Fruit fly (Drosophila melanogaster) whole organism, embryonic: ENCODE measurements around the gene CycA.

ENCODE experiments used
- BEAF-32 ChIP-seq: fragments of 200-800 bp; sonication (Bioruptor generic); optimal IDR thresholded peaks from 3 replicates; lab custom pipeline; 2017; ENCODE audit warnings: missing biosample characterization, missing genetic modification characterization, mild to moderate bottlenecking, moderate library complexity, missing genetic modification reagents
- Bgb ChIP-seq: fragments of 200-800 bp; sonication (Bioruptor generic); IDR thresholded peaks from 2 replicates; pipeline ENCODE4 v1.3.6; 2022; ENCODE audit warnings: missing biosample characterization, missing genetic modification characterization; ENCODE audit not compliant: partially characterized antibody
- Bteb2 ChIP-seq: fragments of 200-800 bp; sonication (Bioruptor generic); optimal IDR thresholded peaks from 2 replicates; lab custom pipeline; 2016; ENCODE audit warnings: missing biosample characterization, missing genetic modification characterization
- CG10321 ChIP-seq: fragments of 200-800 bp; sonication (Bioruptor generic); IDR thresholded peaks from 2 replicates; pipeline ENCODE4 v1.3.6; 2022; ENCODE audit warnings: missing biosample characterization, missing genetic modification characterization
- CG11723 ChIP-seq: fragments of 200-800 bp; sonication (Bioruptor generic); optimal IDR thresholded peaks from 2 replicates; lab custom pipeline; 2017; ENCODE audit warnings: missing biosample characterization, mild to moderate bottlenecking, missing genetic modification characterization
- CG12071 ChIP-seq: fragments of 200-800 bp; sonication (Bioruptor generic); optimal IDR thresholded peaks from 3 replicates; lab custom pipeline; 2018; ENCODE audit warnings: missing biosample characterization, mild to moderate bottlenecking, missing genetic modification characterization
- CG12769 ChIP-seq: fragments of 200-800 bp; sonication (Bioruptor generic); optimal IDR thresholded peaks from 2 replicates; lab custom pipeline; 2019; ENCODE audit warnings: missing biosample characterization, mild to moderate bottlenecking, missing genetic modification characterization, moderate library complexity
- CG14050 ChIP-seq: fragments of 200-800 bp; sonication (Bioruptor generic); IDR thresholded peaks from 3 replicates; pipeline ENCODE4 v1.3.6; 2022; ENCODE audit warnings: missing biosample characterization, missing genetic modification characterization
- CG1647 ChIP-seq: fragments of 200-800 bp; sonication (Bioruptor generic); optimal IDR thresholded peaks from 3 replicates; lab custom pipeline; 2016; ENCODE audit warnings: missing biosample characterization, missing genetic modification characterization
- CG16779 ChIP-seq: fragments of 200-800 bp; sonication (Bioruptor generic); IDR thresholded peaks from 2 replicates; pipeline ENCODE4 v1.3.6; 2022; ENCODE audit warnings: missing biosample characterization, missing genetic modification characterization
- CG16813 ChIP-seq: fragments of 200-800 bp; sonication (Bioruptor generic); IDR thresholded peaks from 3 replicates; pipeline ENCODE4 v1.3.6; 2022; ENCODE audit warnings: missing biosample characterization, missing genetic modification characterization; ENCODE audit not compliant: partially characterized antibody
- CG17612 ChIP-seq: fragments of 200-800 bp; sonication (Bioruptor generic); IDR thresholded peaks from 2 replicates; pipeline ENCODE4 v1.3.6; 2022; ENCODE audit warnings: missing biosample characterization, missing genetic modification characterization
- CG3281 ChIP-seq: fragments of 200-800 bp; sonication (Bioruptor generic); optimal IDR thresholded peaks from 3 replicates; lab custom pipeline; 2017; ENCODE audit warnings: missing biosample characterization, mild to moderate bottlenecking, missing genetic modification characterization
- CG3407 ChIP-seq: fragments of 200-800 bp; sonication (Bioruptor generic); optimal IDR thresholded peaks from 2 replicates; lab custom pipeline; 2018; ENCODE audit warnings: missing biosample characterization, mild to moderate bottlenecking, missing genetic modification characterization
- CG3995 ChIP-seq: fragments of 200-800 bp; sonication (Bioruptor generic); optimal IDR thresholded peaks from 3 replicates; lab custom pipeline; 2016; ENCODE audit warnings: missing biosample characterization, missing genetic modification characterization
- CG6272 ChIP-seq: fragments of 200-800 bp; sonication (Bioruptor generic); IDR thresholded peaks from 2 replicates; pipeline ENCODE4 v1.3.6; 2022; ENCODE audit warnings: missing biosample characterization, missing genetic modification characterization
- CG7987 ChIP-seq: fragments of 200-800 bp; sonication (Bioruptor generic); optimal IDR thresholded peaks from 2 replicates; lab custom pipeline; 2018; ENCODE audit warnings: missing biosample characterization, mild to moderate bottlenecking, missing genetic modification characterization, moderate library complexity
- CG8290 ChIP-seq, 3 experiments: fragments of 200-800 bp; sonication (Bioruptor generic); optimal IDR thresholded peaks; 2 replicates each; lab custom pipeline; 2016 to 2019; ENCODE audit warnings: missing biosample characterization in 3 of 3, missing genetic modification characterization in 3 of 3, mild to moderate bottlenecking in 2 of 3, moderate library complexity in 1 of 3
- Dfd ChIP-seq, 2 experiments: fragments of >200 bp; optimal IDR thresholded peaks; 2 replicates each; lab custom pipeline; 2017; ENCODE audit warnings: missing biosample characterization in 2 of 2, missing genetic modification characterization in 2 of 2
- Doc2 ChIP-seq: fragments of 200-800 bp; sonication (Bioruptor generic); IDR thresholded peaks from 2 replicates; pipeline ENCODE4 v1.3.6; 2022; ENCODE audit warnings: missing biosample characterization, missing genetic modification characterization
- Eip74EF ChIP-seq, 2 experiments: fragments of 200-800 bp in 1 of 2; fragments of >200 bp in 1 of 2; sonication (Bioruptor generic) in 1 of 2; optimal IDR thresholded peaks; 2 replicates each; lab custom pipeline; 2017 to 2019; ENCODE audit warnings: missing biosample characterization in 2 of 2, missing genetic modification characterization in 2 of 2, mild to moderate bottlenecking in 1 of 2, moderate library complexity in 1 of 2
- Fer1 ChIP-seq: fragments of 200-800 bp; sonication (Bioruptor generic); optimal IDR thresholded peaks from 2 replicates; lab custom pipeline; 2017; ENCODE audit warnings: missing biosample characterization, mild to moderate bottlenecking, missing genetic modification characterization
- HLHmδ ChIP-seq: fragments of 200-800 bp; sonication (Bioruptor generic); optimal IDR thresholded peaks from 2 replicates; lab custom pipeline; 2018; ENCODE audit warnings: missing biosample characterization, mild to moderate bottlenecking, missing genetic modification characterization, moderate library complexity
- Hmx ChIP-seq: fragments of 200-800 bp; sonication (Bioruptor generic); optimal IDR thresholded peaks from 2 replicates; lab custom pipeline; 2016; ENCODE audit warnings: missing biosample characterization, missing genetic modification characterization
- NC2α ChIP-seq: fragments of 200-800 bp; sonication (Bioruptor generic); optimal IDR thresholded peaks from 2 replicates; lab custom pipeline; 2016; ENCODE audit warnings: missing biosample characterization, missing genetic modification characterization
- Rx ChIP-seq: fragments of 200-800 bp; sonication (Bioruptor generic); IDR thresholded peaks from 2 replicates; pipeline ENCODE4 v1.3.6; 2022; ENCODE audit warnings: missing biosample characterization, missing genetic modification characterization
- Sry-δ ChIP-seq: fragments of 200-800 bp; sonication (Bioruptor generic); optimal IDR thresholded peaks from 2 replicates; lab custom pipeline; 2016; ENCODE audit warnings: missing biosample characterization, missing genetic modification characterization
- Xbp1 ChIP-seq: fragments of 200-800 bp; sonication (Bioruptor generic); optimal IDR thresholded peaks from 3 replicates; lab custom pipeline; 2016; ENCODE audit warnings: missing biosample characterization, mild to moderate bottlenecking, missing genetic modification characterization
- ab ChIP-seq: fragments of 200-800 bp; sonication (Bioruptor generic); optimal IDR thresholded peaks from 2 replicates; lab custom pipeline; 2016; ENCODE audit warnings: missing biosample characterization, missing genetic modification characterization
- az2 ChIP-seq: fragments of 200-800 bp; sonication (Bioruptor generic); optimal IDR thresholded peaks from 3 replicates; lab custom pipeline; 2016; ENCODE audit warnings: missing biosample characterization, missing genetic modification characterization
- chm ChIP-seq: fragments of 200-800 bp; sonication (Bioruptor generic); IDR thresholded peaks from 2 replicates; pipeline ENCODE4 v1.3.6; 2022; ENCODE audit warnings: missing biosample characterization, missing genetic modification characterization
- crol ChIP-seq: fragments of 200-800 bp; sonication (Bioruptor generic); IDR thresholded peaks from 2 replicates; pipeline ENCODE4 v1.3.6; 2022; ENCODE audit warnings: missing biosample characterization, missing genetic modification characterization
- danr ChIP-seq: fragments of 200-800 bp; sonication (Bioruptor generic); IDR thresholded peaks from 2 replicates; pipeline ENCODE4 v1.3.6; 2022; ENCODE audit warnings: missing biosample characterization, missing genetic modification characterization
- ewg ChIP-seq: fragments of 200-800 bp; sonication (Bioruptor generic); optimal IDR thresholded peaks from 3 replicates; lab custom pipeline; 2017; ENCODE audit warnings: mild to moderate bottlenecking, missing biosample characterization, missing genetic modification reagents, missing genetic modification characterization
- exex ChIP-seq: fragments of 200-800 bp; sonication (Bioruptor generic); optimal IDR thresholded peaks from 4 replicates; lab custom pipeline; 2018; ENCODE audit warnings: missing biosample characterization, mild to moderate bottlenecking, missing genetic modification characterization, moderate library complexity
- grau ChIP-seq: fragments of 200-800 bp; optimal IDR thresholded peaks from 3 replicates; lab custom pipeline; 2019; ENCODE audit warnings: missing biosample characterization, mild to moderate bottlenecking, missing genetic modification characterization, moderate library complexity
- grn ChIP-seq: fragments of 200-800 bp; sonication (Bioruptor generic); optimal IDR thresholded peaks from 3 replicates; lab custom pipeline; 2017; ENCODE audit warnings: missing biosample characterization, missing genetic modification characterization
- gsb ChIP-seq: fragments of 200-800 bp; sonication (Bioruptor generic); IDR thresholded peaks from 2 replicates; pipeline ENCODE4 v1.3.6; 2022; ENCODE audit warnings: missing biosample characterization, missing genetic modification characterization
- hb ChIP-seq: fragments of 200-800 bp; sonication (Bioruptor generic); IDR thresholded peaks from 3 replicates; pipeline ENCODE4 v1.3.6; 2022; ENCODE audit warnings: missing biosample characterization, missing genetic modification characterization; ENCODE audit not compliant: partially characterized antibody
- lab ChIP-seq: fragments of 200-800 bp; sonication (Bioruptor generic); optimal IDR thresholded peaks from 3 replicates; lab custom pipeline; 2017; ENCODE audit warnings: missing biosample characterization, missing genetic modification characterization, mild to moderate bottlenecking, moderate library complexity, missing genetic modification reagents
- lmd ChIP-seq: fragments of 200-800 bp; sonication (Bioruptor generic); IDR thresholded peaks from 2 replicates; pipeline ENCODE4 v1.3.6; 2022; ENCODE audit warnings: missing biosample characterization, missing genetic modification characterization
- maf-S ChIP-seq: fragments of 200-800 bp; sonication (Bioruptor generic); optimal IDR thresholded peaks from 2 replicates; lab custom pipeline; 2016; ENCODE audit warnings: missing biosample characterization, missing genetic modification characterization
- peb ChIP-seq: fragments of 200-800 bp; sonication (Bioruptor generic); IDR thresholded peaks from 2 replicates; pipeline ENCODE4 v1.3.6; 2022; ENCODE audit warnings: missing biosample characterization, missing genetic modification characterization
- pnt ChIP-seq: fragments of 200-800 bp; sonication (Bioruptor generic); optimal IDR thresholded peaks from 3 replicates; lab custom pipeline; 2016; ENCODE audit warnings: missing biosample characterization, missing genetic modification characterization
- row ChIP-seq: fragments of 200-800 bp; sonication (Bioruptor generic); IDR thresholded peaks from 3 replicates; pipeline ENCODE4 v1.3.6; 2022; ENCODE audit warnings: missing biosample characterization, missing genetic modification characterization
- sens ChIP-seq: fragments of 200-800 bp; sonication (Bioruptor generic); peaks from one replicate; lab custom pipeline; 2016; ENCODE audit warnings: missing biosample characterization, missing genetic modification characterization
- tgo ChIP-seq: fragments of 200-800 bp; sonication (Bioruptor generic); IDR thresholded peaks from 3 replicates; pipeline ENCODE4 v1.3.6; 2022; ENCODE audit warnings: missing biosample characterization, missing genetic modification characterization
- tin ChIP-seq: fragments of 200-800 bp; sonication (Bioruptor generic); optimal IDR thresholded peaks from 3 replicates; lab custom pipeline; 2016; ENCODE audit warnings: missing biosample characterization, missing genetic modification characterization
- tll ChIP-seq, 2 experiments: fragments of 200-800 bp in 1 of 2; fragments of >200 bp in 1 of 2; sonication (Bioruptor generic) in 1 of 2; optimal IDR thresholded peaks; 2 replicates each; lab custom pipeline; 2017 to 2019; ENCODE audit warnings: missing biosample characterization in 2 of 2, missing genetic modification characterization in 2 of 2, mild to moderate bottlenecking in 1 of 2, moderate library complexity in 1 of 2
- usp ChIP-seq: fragments of >200 bp; optimal IDR thresholded peaks from 2 replicates; lab custom pipeline; 2017; ENCODE audit warnings: missing biosample characterization, missing genetic modification characterization
- zfh2 ChIP-seq: fragments of 200-800 bp; sonication (Bioruptor generic); optimal IDR thresholded peaks from 2 replicates; lab custom pipeline; 2016; ENCODE audit warnings: missing biosample characterization, missing genetic modification characterization

The CycA gene

DNA sequence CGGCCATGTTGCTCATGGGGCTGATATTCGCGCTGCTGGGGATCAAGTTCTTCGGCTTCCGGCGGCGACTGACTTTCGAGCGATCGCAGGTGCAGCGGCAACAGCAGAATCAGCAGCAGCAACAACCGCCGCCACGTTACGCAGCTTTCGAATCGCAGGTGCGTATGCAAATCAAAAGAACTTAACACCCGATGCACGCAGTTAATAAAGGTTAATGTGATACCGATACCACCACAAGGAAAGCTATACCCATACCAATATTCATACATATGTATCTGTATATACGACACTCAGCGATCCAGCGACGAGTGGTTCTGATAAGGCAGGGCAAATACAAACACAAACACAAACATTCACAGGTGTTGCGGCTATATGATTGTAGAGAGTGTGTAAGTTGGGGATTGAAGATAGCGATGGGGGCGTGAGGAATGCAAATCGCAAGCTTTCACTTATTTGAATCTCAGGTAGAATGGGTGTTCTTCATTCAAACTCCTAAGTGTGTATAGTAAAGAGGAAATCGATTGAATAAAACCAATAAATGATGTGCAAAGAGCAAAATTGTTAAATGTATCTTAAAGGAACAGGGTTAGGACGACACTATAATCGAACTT lies 55.9 kb downstream of the CycA start (continued):
- TF ChIP-seq zfh2 (GFP tag; lab: Kevin White, UChicago) (no peak), CG14050 (GFP tag; lab: Robert Waterston, UW) (no peak), maf-S (GFP tag; lab: Kevin White, UChicago) (no peak), CG11723 (no peak), lab (GFP tag; lab: Kevin White, UChicago) (peak; percentile 33), Xbp1 (no peak), az2 (GFP tag; lab: Kevin White, UChicago) (no peak), Rx (GFP tag; lab: Robert Waterston, UW) (no peak), CG7987 (GFP tag; lab: Kevin White, UChicago) (no peak), peb (GFP tag; lab: Robert Waterston, UW) (no peak), CG8290 (GFP tag; optimal IDR thresholded peaks at IDR 0.05; lab: Kevin White, UChicago) (no peak), CG8290 (tag; optimal IDR thresholded peaks at IDR 0.05; lab: Kevin White, UChicago) (no peak), HLHmδ (GFP tag; lab: Kevin White, UChicago) (no peak), CG17612 (GFP tag; lab: Robert Waterston, UW) (no peak), CG16779 (GFP tag; lab: Robert Waterston, UW) (no peak), CG1647 (no peak), sens (peak; percentile 44), CG6272 (GFP tag; lab: Robert Waterston, UW) (no peak), exex (peak; percentile 41), grn (peak; percentile 42), CG3281 (no peak), Doc2 (no peak), usp (GFP tag; lab: Kevin White, UChicago) (no peak), CG12769 (tag; lab: Kevin White, UChicago) (no peak), lmd (GFP tag; lab: Robert Waterston, UW) (no peak), Bteb2 (GFP tag; lab: Kevin White, UChicago) (no peak), Hmx (GFP tag; lab: Kevin White, UChicago) (no peak), Bgb (no peak), tll (GFP tag; optimal IDR thresholded peaks at IDR 0.05; lab: Kevin White, UChicago) (no peak), hb (GFP tag; lab: Robert Waterston, UW) (no peak), tgo (GFP tag; lab: Robert Waterston, UW) (no peak), Eip74EF (GFP tag; optimal IDR thresholded peaks at IDR 0.05; lab: Kevin White, UChicago) (no peak), CG3407 (GFP tag; lab: Kevin White, UChicago) (no peak), Fer1 (GFP tag; lab: Kevin White, UChicago) (no peak), crol (GFP tag; lab: Robert Waterston, UW) (no peak), chm (GFP tag; lab: Robert Waterston, UW) (no peak), row (GFP tag; lab: Robert Waterston, UW) (peak; percentile 13; the same call in 1 of the 3 replicates), ewg (GFP tag; lab: Kevin White, UChicago) (no peak), CG10321 (GFP tag; lab: Robert Waterston, UW) (no peak), CG3995 (GFP tag; lab: Kevin White, UChicago) (no peak), tin (GFP tag; lab: Kevin White, UChicago) (no peak), pnt (GFP tag; lab: Kevin White, UChicago) (no peak), grau (no peak), CG12071 (no peak), ab (GFP tag; lab: Kevin White, UChicago) (no peak), Sry-δ (GFP tag; lab: Kevin White, UChicago) (peak; percentile 26), gsb (GFP tag; lab: Robert Waterston, UW) (no peak), CG16813 (no peak), NC2α (GFP tag; lab: Kevin White, UChicago) (no peak), Dfd (GFP tag; optimal IDR thresholded peaks at IDR 0.05; lab: Kevin White, UChicago) (no peak), danr (0 out of 2 replicates have a peak, but pooled peaks have one; percentile 6), BEAF-32 (GFP tag; lab: Kevin White, UChicago) (peak; percentile 39)
